Fruit fly (Drosophila melanogaster) whole organism, wandering third instar larva: Measurements from ENCODE around the gene Sec24CD.
A peak's percentile ranks its signal among the peaks of the same experiment; 100 is the strongest.

Experiments used
- Dfd ChIP-seq: fragments of >200 bp; optimal IDR thresholded peaks from 2 replicates; lab custom pipeline; 2017; ENCODE audit warnings: missing biosample characterization, missing genetic modification characterization
- Sp1 ChIP-seq: fragments of 200-800 bp; sonication (Bioruptor generic); optimal IDR thresholded peaks from 3 replicates; lab custom pipeline; 2019; ENCODE audit warnings: missing biosample characterization, mild to moderate bottlenecking, missing genetic modification characterization, moderate library complexity
- lola ChIP-seq: fragments of >200 bp; optimal IDR thresholded peaks from 2 replicates; lab custom pipeline; 2017; ENCODE audit warnings: missing biosample characterization, missing genetic modification characterization
- rgr ChIP-seq: fragments of 200-800 bp; sonication (Bioruptor generic); optimal IDR thresholded peaks from 3 replicates; lab custom pipeline; 2016; ENCODE audit warnings: missing biosample characterization, mild to moderate bottlenecking, missing genetic modification characterization

DNA sequence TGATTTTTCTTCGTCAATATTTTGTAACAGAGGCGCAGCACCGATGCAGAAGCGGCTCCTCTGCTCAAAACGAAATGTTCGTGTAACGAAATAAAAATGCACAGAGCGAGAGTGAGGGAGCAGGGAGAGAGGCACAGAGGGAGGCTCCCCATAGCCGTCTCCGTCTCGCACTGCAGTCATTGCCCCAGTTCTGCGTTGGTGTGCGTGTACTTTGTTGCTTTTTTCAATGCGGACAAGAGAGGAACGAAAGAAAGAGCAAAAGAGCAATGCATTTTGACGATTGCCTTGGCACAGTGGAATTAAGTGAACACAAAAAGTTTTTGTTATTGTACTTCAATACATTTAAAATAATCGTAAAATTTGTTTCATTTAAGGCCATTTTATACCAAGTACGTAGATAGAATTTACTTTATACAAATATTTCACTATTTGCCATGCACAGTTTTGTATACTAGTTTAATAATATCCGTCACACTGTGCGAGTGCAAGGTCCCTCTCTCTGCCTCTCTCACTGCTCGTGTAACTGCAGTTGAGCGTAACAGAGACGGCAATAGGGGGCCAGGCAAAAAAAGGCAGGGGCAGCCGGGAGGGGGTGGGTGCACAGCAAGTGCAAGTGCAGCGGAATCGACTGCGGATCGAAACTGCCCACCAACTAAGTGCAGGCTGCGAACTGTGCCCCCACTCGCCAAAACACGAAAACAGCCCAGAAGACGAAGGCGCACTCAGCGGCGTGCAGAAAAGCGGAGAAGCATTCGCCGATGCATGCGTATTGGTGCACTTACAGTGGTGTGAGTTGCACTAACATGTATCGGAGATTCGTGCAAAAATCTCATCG lies 34.4 kb downstream of the Sec24CD start:
- TF ChIP-seq Sp1 (GFP tag; lab: Kevin White, UChicago), result peak; percentile 100
- no peak for TF ChIP-seq Dfd (GFP tag; lab: Kevin White, UChicago)
- TF ChIP-seq rgr (GFP tag; lab: Kevin White, UChicago), result peak; percentile 100
- no peak for TF ChIP-seq lola (GFP tag; lab: Kevin White, UChicago)
